Fruit fly (Drosophila melanogaster): ENCODE data around the gene IntS12.

IntS12 gene

dm6 chr3R:26886283-26886689, 23.1 kb downstream of the IntS12 start (continued):
- TF ChIP-seq her (GFP tag; optimal IDR thresholded peaks at IDR 0.05) (no peak), CG4820 (GFP tag; optimal IDR thresholded peaks at IDR 0.05) (peak; percentile 25), toy (GFP tag; IDR thresholded peaks at IDR 0.05) (no peak), pum (GFP tag; optimal IDR thresholded peaks at IDR 0.05) (no peak), lmd (GFP tag; IDR thresholded peaks at IDR 0.05) (peak; percentile 70), CG7357 (GFP tag; IDR thresholded peaks at IDR 0.05) (0 out of 3 replicates have a peak, but pooled peaks have one; percentile 49), dan (GFP tag; IDR thresholded peaks at IDR 0.05) (no peak), CG3847 (GFP tag; IDR thresholded peaks at IDR 0.05) (no peak), Optix (GFP tag; IDR thresholded peaks at IDR 0.05) (peak; percentile 54; the same call in 1 of the 3 replicates), az2 (GFP tag; optimal IDR thresholded peaks at IDR 0.05) (peak; percentile 65), CG4282 (GFP tag; optimal IDR thresholded peaks at IDR 0.05) (no peak), tap (tag; optimal IDR thresholded peaks at IDR 0.05) (peak; percentile 64), CG3995 (GFP tag; optimal IDR thresholded peaks at IDR 0.05) (no peak), ken (GFP tag; IDR thresholded peaks at IDR 0.05) (no peak), Mrtf (GFP tag; IDR thresholded peaks at IDR 0.05) (0 out of 3 replicates have a peak, but pooled peaks have one; percentile 17), CG4854 (GFP tag; optimal IDR thresholded peaks at IDR 0.05) (no peak), Max (GFP tag; optimal IDR thresholded peaks at IDR 0.05) (no peak), CG14050 (GFP tag; IDR thresholded peaks at IDR 0.05) (no peak), sqz (GFP tag; optimal IDR thresholded peaks at IDR 0.05) (peak; percentile 37), Camta (GFP tag; optimal IDR thresholded peaks at IDR 0.05) (no peak), CG4328 (GFP tag; optimal IDR thresholded peaks at IDR 0.05) (peak; percentile 55), CG12942 (GFP tag; optimal IDR thresholded peaks at IDR 0.05) (peak; percentile 24), lab (GFP tag; optimal IDR thresholded peaks at IDR 0.05) (peak; percentile 69), Sry-β (GFP tag; optimal IDR thresholded peaks at IDR 0.05) (peak; percentile 35), B-H2 (GFP tag; optimal IDR thresholded peaks at IDR 0.05) (no peak), CG32767 (GFP tag; IDR thresholded peaks at IDR 0.05) (0 out of 2 replicates have a peak, but pooled peaks have one; percentile 35), YL-1 (GFP tag; optimal IDR thresholded peaks at IDR 0.05) (peak; percentile 51), gsb (GFP tag; IDR thresholded peaks at IDR 0.05) (0 out of 2 replicates have a peak, but pooled peaks have one; percentile 20), CG18619 (GFP tag; optimal IDR thresholded peaks at IDR 0.05) (peak; percentile 61), E2f1 (GFP tag; IDR thresholded peaks at IDR 0.05) (peak; percentile 23; the same call in 1 of the 2 replicates), ewg (GFP tag; optimal IDR thresholded peaks at IDR 0.05) (peak; percentile 47), CG8944 (GFP tag; optimal IDR thresholded peaks at IDR 0.05) (no peak), Ravus (GFP tag; IDR thresholded peaks at IDR 0.05) (no peak), Trl (optimal IDR thresholded peaks at IDR 0.05) (no peak), Trl (GFP tag; optimal IDR thresholded peaks at IDR 0.05) (no peak), CG33213 (GFP tag; optimal IDR thresholded peaks at IDR 0.05) (no peak), Abd-B (GFP tag; optimal IDR thresholded peaks at IDR 0.05) (peak; percentile 79), gro (GFP tag; optimal IDR thresholded peaks at IDR 0.05) (no peak), CG7963 (GFP tag; IDR thresholded peaks at IDR 0.05; ENCODE audit: partially characterized antibody) (no peak), zfh1 (GFP tag; IDR thresholded peaks at IDR 0.05) (peak; percentile 59; the same call in 1 of the 3 replicates), ham (GFP tag; IDR thresholded peaks at IDR 0.05) (no peak), CG5953 (GFP tag; IDR thresholded peaks at IDR 0.05) (no peak), mirr (GFP tag; optimal IDR thresholded peaks at IDR 0.05) (no peak), Dll (GFP tag; IDR thresholded peaks at IDR 0.05; ENCODE audit: partially characterized antibody) (no peak), corto (GFP tag; optimal IDR thresholded peaks at IDR 0.05) (no peak), klu (GFP tag; IDR thresholded peaks at IDR 0.05) (no peak), CG12391 (tag; optimal IDR thresholded peaks at IDR 0.05) (peak; percentile 82), Mad (GFP tag; optimal IDR thresholded peaks at IDR 0.05) (no peak), CG14014 (GFP tag; IDR thresholded peaks at IDR 0.05) (peak; percentile 37; the same call in 1 of the 2 replicates), CG16813 (GFP tag; IDR thresholded peaks at IDR 0.05; ENCODE audit: partially characterized antibody) (no peak), sisA (GFP tag; IDR thresholded peaks at IDR 0.05) (0 out of 2 replicates have a peak, but pooled peaks have one; percentile 24), Med (GFP tag) (peak; percentile 75)

Measured in whole organism, embryonic.